Worm (Caenorhabditis elegans) whole organism, midembryonic: ENCODE measurements around the gene str-111.

Experiments used
- T22C8.4 ChIP-seq: fragments of 200-800 bp; sonication (Bioruptor generic); IDR thresholded peaks from 2 replicates; pipeline ENCODE4 v1.3.6; 2022; ENCODE audit warnings: missing genetic modification characterization, missing compliant biosample characterization
- flt-1 ChIP-seq: fragments of 200-800 bp; sonication (Bioruptor generic); IDR thresholded peaks from 2 replicates; pipeline ENCODE4 v1.3.6; 2022; ENCODE audit warnings: missing genetic modification characterization, missing compliant biosample characterization
- klf-2 ChIP-seq: fragments of 200-800 bp; sonication (Bioruptor generic); conservative IDR thresholded peaks from 2 replicates; pipeline ENCODE4 v1.3.6; 2022; ENCODE audit warnings: missing genetic modification reagents, missing genetic modification characterization, missing compliant biosample characterization
- med-1 ChIP-seq: sonication (generic microtip); optimal IDR thresholded peaks from 2 replicates; lab custom pipeline; 2017; ENCODE audit warnings: missing genetic modification characterization, mild to moderate bottlenecking, missing compliant biosample characterization, antibody characterized with exemption, missing genetic modification reagents; ENCODE audit not compliant: insufficient read depth
- ref-1 ChIP-seq: fragments of 200-800 bp; sonication (Bioruptor generic); conservative IDR thresholded peaks from 2 replicates; pipeline ENCODE4 v1.3.6; 2022; ENCODE audit warnings: missing genetic modification reagents, missing genetic modification characterization, missing compliant biosample characterization
- tab-1 ChIP-seq: fragments of 200-800 bp; sonication (Bioruptor generic); IDR thresholded peaks from 2 replicates; pipeline ENCODE4 v1.3.6; 2022; ENCODE audit warnings: missing genetic modification characterization, missing compliant biosample characterization
- ztf-23 ChIP-seq: fragments of 200-800 bp; sonication (Bioruptor generic); IDR thresholded peaks from 2 replicates; pipeline ENCODE4 v1.3.6; 2022; ENCODE audit warnings: missing genetic modification reagents, missing genetic modification characterization, missing compliant biosample characterization
- ztf-29 ChIP-seq: fragments of 200-800 bp; sonication (Bioruptor generic); IDR thresholded peaks from 2 replicates; pipeline ENCODE4 v1.3.6; 2022; ENCODE audit warnings: missing genetic modification reagents, missing genetic modification characterization, missing compliant biosample characterization

DNA sequence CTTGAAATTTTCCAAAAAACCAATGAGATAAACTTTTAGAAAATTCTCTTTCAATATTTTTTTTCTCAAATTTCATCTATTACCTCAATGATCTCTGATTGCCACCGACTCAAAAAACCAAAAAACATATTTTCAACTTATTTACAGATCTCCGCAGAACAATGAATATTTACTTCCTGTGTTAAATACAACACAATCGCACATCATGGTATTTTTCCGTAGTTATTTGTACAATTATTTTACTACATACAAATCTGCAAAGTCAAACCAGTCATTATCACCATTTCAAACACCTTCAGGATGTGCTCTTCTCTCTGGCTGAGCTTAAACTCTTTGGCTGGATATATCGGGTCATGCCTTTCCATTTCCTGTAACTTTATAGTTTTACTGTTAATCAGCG is 3.0 kb downstream of the str-111 start, which contains the start of gene str-108:
- TF ChIP-seq T22C8.4 (GFP tag; lab: Robert Waterston, UW) = no peak
- TF ChIP-seq ztf-29 (GFP tag; lab: Robert Waterston, UW) = no peak
- TF ChIP-seq ref-1 (GFP tag; lab: Robert Waterston, UW) = no peak
- no peak for TF ChIP-seq tab-1 (GFP tag; lab: Robert Waterston, UW)
- no peak for TF ChIP-seq med-1 (GFP tag; lab: Kevin White, UChicago)
- TF ChIP-seq flt-1 = no peak
- no peak for TF ChIP-seq ztf-23 (GFP tag; lab: Robert Waterston, UW)
- no peak for TF ChIP-seq klf-2
